Fruit fly (Drosophila melanogaster) whole organism: Measurements from ENCODE around the gene jar.

Experiments used
- CG8478 ChIP-seq: fragments of >200 bp; optimal IDR thresholded peaks from 2 replicates; lab custom pipeline; 2018; ENCODE audit warnings: inconsistent platforms
- EcR ChIP-seq, 2 experiments: fragments of >200 bp; optimal IDR thresholded peaks; 2 replicates each; lab custom pipeline; 2017; ENCODE audit warnings: missing biosample characterization in 2 of 2, missing genetic modification characterization in 2 of 2, missing genetic modification reagents in 2 of 2
- usp ChIP-seq: fragments of >200 bp; optimal IDR thresholded peaks from 2 replicates; lab custom pipeline; 2017; ENCODE audit warnings: missing biosample characterization, missing genetic modification characterization, mixed read lengths

dm6 chr3R:24268293-24268692 is 2.7 kb downstream of the jar start:
- TF ChIP-seq CG8478 (lab: Kevin White, UChicago) (no peak), usp (GFP tag; lab: Kevin White, UChicago) (no peak), EcR (GFP tag; optimal IDR thresholded peaks at IDR 0.05; lab: Kevin White, UChicago) (no peak)
